Fruit fly (Drosophila melanogaster): Measurements from ENCODE around the gene CG15536.

- TF ChIP-seq gl (tag; optimal IDR thresholded peaks at IDR 0.05), result peak; percentile 42
- TF ChIP-seq EcR (GFP tag; optimal IDR thresholded peaks at IDR 0.05), result no peak
- TF ChIP-seq Pif1A (GFP tag; optimal IDR thresholded peaks at IDR 0.05), result no peak
- no peak for TF ChIP-seq CG10348 (GFP tag; IDR thresholded peaks at IDR 0.05)
- no peak for TF ChIP-seq Pif1B (GFP tag; optimal IDR thresholded peaks at IDR 0.05)
- TF ChIP-seq fd96Ca (GFP tag; IDR thresholded peaks at IDR 0.05), result no peak
- no peak for TF ChIP-seq Snoo (tag; optimal IDR thresholded peaks at IDR 0.05)
- TF ChIP-seq CG32121 (GFP tag; IDR thresholded peaks at IDR 0.05), result no peak
- no peak for TF ChIP-seq CG14655 (GFP tag; optimal IDR thresholded peaks at IDR 0.05)
- no peak for TF ChIP-seq CG15710 (tag; optimal IDR thresholded peaks at IDR 0.05)
- TF ChIP-seq rn (GFP tag; IDR thresholded peaks at IDR 0.05), result no peak
- no peak for TF ChIP-seq CG13204 (GFP tag; optimal IDR thresholded peaks at IDR 0.05)
These were observed 2.9 kb upstream of the CG15536 start, which contains the start of gene CG2218 for dm6 chr3R:30427805-30428359.
